Worm (Caenorhabditis elegans): ENCODE data around the gene Y24D9A.7.

The Y24D9A.7 gene

DNA sequence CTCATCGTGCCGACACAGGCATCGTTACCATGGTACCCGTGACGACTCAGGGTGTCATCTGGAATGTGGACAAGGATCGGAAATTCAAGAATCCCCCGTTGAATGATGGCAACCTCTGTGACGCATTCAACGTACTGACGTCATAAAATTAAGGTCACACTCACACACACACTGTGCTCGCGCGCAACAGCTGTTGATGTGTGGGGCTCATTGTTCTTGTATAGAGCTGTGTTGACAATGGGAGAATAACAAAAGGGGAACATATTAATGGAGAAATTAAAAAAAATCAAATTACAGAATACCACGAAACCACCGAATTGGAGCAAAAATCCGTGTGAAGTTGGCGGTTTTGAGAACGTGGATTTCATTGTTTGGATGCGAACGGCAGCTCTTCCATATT, 43.4 kb upstream of the Y24D9A.7 start:
- no peak for TF ChIP-seq tbx-9 (tag; optimal IDR thresholded peaks at IDR 0.05; ENCODE audit: borderline replicate concordance)
- no peak for TF ChIP-seq snpc-3.4 (tag; optimal IDR thresholded peaks at IDR 0.05)
- TF ChIP-seq madf-6 (GFP tag; IDR thresholded peaks at IDR 0.05) = no peak
- TF ChIP-seq ztf-22 (GFP tag; optimal IDR thresholded peaks at IDR 0.05) = no peak

- TF ChIP-seq lin-26 (GFP tag; IDR thresholded peaks at IDR 0.05) (peak; percentile 37; the same call in 1 of the 2 replicates), F39B2.1 (GFP tag; IDR thresholded peaks at IDR 0.05) (0 out of 2 replicates have a peak, but pooled peaks have one; percentile 12), Y53G8AR.9 (GFP tag; conservative IDR thresholded peaks at IDR 0.05) (no peak), madf-6 (GFP tag; IDR thresholded peaks at IDR 0.05) (peak; percentile 67), F33H1.4 (GFP tag; IDR thresholded peaks at IDR 0.05) (peak; percentile 66), lsy-27 (tag; optimal IDR thresholded peaks at IDR 0.05; ENCODE audit: borderline replicate concordance, insufficient read depth) (no peak), ceh-91 (GFP tag; IDR thresholded peaks at IDR 0.05) (0 out of 2 replicates have a peak, but pooled peaks have one; percentile 35), efl-1 (GFP tag; optimal IDR thresholded peaks at IDR 0.05) (no peak), rcor-1 (GFP tag; IDR thresholded peaks at IDR 0.05) (peak; percentile 18; the same call in 1 of the 2 replicates), aptf-2 (GFP tag; conservative IDR thresholded peaks at IDR 0.05) (no peak), mel-28 (tag; optimal IDR thresholded peaks at IDR 0.05; ENCODE audit: borderline replicate concordance) (no peak), rpc-1 (optimal IDR thresholded peaks at IDR 0.05) (peak; percentile 19), rpc-1 (tag; optimal IDR thresholded peaks at IDR 0.05) (no peak), T07F8.4 (tag; optimal IDR thresholded peaks at IDR 0.05) (no peak), nfyb-1 (GFP tag; IDR thresholded peaks at IDR 0.05) (no peak), lin-35 (GFP tag; optimal IDR thresholded peaks at IDR 0.05) (no peak), pbrm-1 (GFP tag; IDR thresholded peaks at IDR 0.05) (peak; percentile 57), lin-54 (GFP tag; optimal IDR thresholded peaks at IDR 0.05) (peak; percentile 54), dpl-1 (GFP tag; optimal IDR thresholded peaks at IDR 0.05) (peak; percentile 30), F22D6.2 (tag; optimal IDR thresholded peaks at IDR 0.05) (no peak), mcd-1 (GFP tag; IDR thresholded peaks at IDR 0.05) (0 out of 2 replicates have a peak, but pooled peaks have one; percentile 42), Y56A3A.18 (GFP tag; IDR thresholded peaks at IDR 0.05) (no peak), zfh-2 (GFP tag; conservative IDR thresholded peaks at IDR 0.05) (0 out of 2 replicates have a peak, but pooled peaks have one; percentile 13), hsf-1 (GFP tag; IDR thresholded peaks at IDR 0.05) (0 out of 2 replicates have a peak, but pooled peaks have one; percentile 30), lsl-1 (GFP tag; optimal IDR thresholded peaks at IDR 0.05) (peak; percentile 58), dox-1 (GFP tag; IDR thresholded peaks at IDR 0.05) (peak; percentile 43; the same call in 1 of the 2 replicates), F49E8.2 (tag; optimal IDR thresholded peaks at IDR 0.05; ENCODE audit: insufficient read depth) (peak; percentile 53), cebp-1 (GFP tag; IDR thresholded peaks at IDR 0.05) (no peak), cebp-1 (tag; optimal IDR thresholded peaks at IDR 0.05) (peak; percentile 91), D2030.7 (GFP tag; IDR thresholded peaks at IDR 0.05) (peak; percentile 44), ztf-28 (GFP tag; IDR thresholded peaks at IDR 0.05) (peak; percentile 56; the same call in 1 of the 2 replicates)
Observed at ce11 chrIV:4447367-4447766, 42.4 kb upstream of the Y24D9A.7 start.

DNA sequence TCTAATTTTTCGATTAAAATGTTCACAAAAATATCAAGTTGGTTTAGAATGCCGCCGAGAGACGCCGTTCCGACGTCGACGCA, 42.2 kb upstream of the Y24D9A.7 start, which contains the start of gene chat-1:
Gene chat-1, plus strand, starts transcription at position 48 of the 83 bp plus-strand sequence.
- TF ChIP-seq ets-4 (GFP tag; optimal IDR thresholded peaks at IDR 0.05) (no peak), lin-26 (GFP tag; IDR thresholded peaks at IDR 0.05) (no peak), cebp-2 (GFP tag; IDR thresholded peaks at IDR 0.05) (no peak), C17E4.6 (GFP tag; IDR thresholded peaks at IDR 0.05) (no peak), akir-1 (GFP tag; optimal IDR thresholded peaks at IDR 0.05) (no peak), ama-1 (optimal IDR thresholded peaks at IDR 0.05) (no peak), ama-1 (GFP tag; optimal IDR thresholded peaks at IDR 0.05) (no peak), attf-6 (GFP tag; IDR thresholded peaks at IDR 0.05) (no peak), ceh-79 (tag; optimal IDR thresholded peaks at IDR 0.05) (no peak), nhr-90 (tag; optimal IDR thresholded peaks at IDR 0.05) (no peak), ceh-100 (GFP tag; IDR thresholded peaks at IDR 0.05) (no peak), nfya-1 (tag; optimal IDR thresholded peaks at IDR 0.05; ENCODE audit: borderline replicate concordance, insufficient read depth) (no peak), madf-6 (GFP tag; IDR thresholded peaks at IDR 0.05) (no peak), B0336.3 (GFP tag; IDR thresholded peaks at IDR 0.05) (no peak), ceh-27 (GFP tag; optimal IDR thresholded peaks at IDR 0.05) (no peak), attf-5 (GFP tag; optimal IDR thresholded peaks at IDR 0.05) (no peak), F57C9.4 (tag; optimal IDR thresholded peaks at IDR 0.05) (no peak), lin-54 (GFP tag; optimal IDR thresholded peaks at IDR 0.05) (no peak)

Measured in whole organism, young adult.